Worm (Caenorhabditis elegans): Measurements from ENCODE around the gene klp-11.
A peak's percentile ranks its signal among the peaks of the same experiment; 100 is the strongest.
"Not testable (repeated sequence)": the region's sequence is repeated elsewhere in the genome, so short reads cannot be mapped to it uniquely, and the experiment has no call there.

The klp-11 gene

DNA sequence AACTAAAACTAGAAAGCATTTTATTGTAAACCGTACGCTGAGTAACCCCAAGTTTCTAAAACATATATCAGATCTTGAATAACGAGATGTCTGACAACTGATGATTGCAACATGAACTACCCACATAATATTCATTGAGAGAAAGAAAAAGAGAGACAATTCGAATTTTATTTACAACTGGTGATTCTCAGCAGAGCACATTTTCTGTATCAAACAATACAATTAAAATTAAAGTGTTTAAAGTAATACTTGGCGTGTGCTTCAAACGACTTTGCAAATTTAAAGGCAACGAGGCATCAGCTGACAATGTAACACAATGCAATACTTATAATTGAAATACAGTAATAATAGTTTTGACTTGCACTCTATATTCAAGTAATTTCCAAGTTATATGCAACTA is 26.2 kb upstream of the klp-11 start, which contains the start of gene C33D9.10:
TSS of gene C33D9.10 (minus strand) at position 101 of the 400 bp plus-strand sequence.
- TF ChIP-seq nhr-77 (tag; optimal IDR thresholded peaks at IDR 0.05); duxl-1 (tag; optimal IDR thresholded peaks at IDR 0.05; ENCODE audit: poor library complexity); madf-5 (GFP tag; IDR thresholded peaks at IDR 0.05): not testable (repeated sequence)

DNA sequence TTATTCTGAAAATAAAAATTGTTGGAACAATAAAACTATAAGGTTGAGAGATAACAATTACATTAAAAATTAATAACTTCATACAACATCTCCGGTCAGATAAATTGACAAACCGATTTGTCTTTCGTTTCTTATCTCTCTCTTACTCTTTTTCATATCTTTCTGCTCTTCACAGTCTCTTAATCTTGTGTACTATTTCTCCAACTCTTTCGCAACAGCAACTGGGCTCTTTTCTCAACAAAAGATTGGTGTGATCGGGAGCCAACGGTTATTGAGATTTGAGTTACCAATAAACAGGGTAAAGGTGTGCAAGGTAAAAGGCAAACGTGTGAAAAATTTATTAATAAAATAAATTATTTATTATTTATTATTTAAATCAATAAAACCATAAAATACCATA is 24.8 kb upstream of the klp-11 start, which contains the start of gene C33D9.8:
TSS of gene C33D9.8 (minus strand) at position 99 of the 400 bp plus-strand sequence.
- TF ChIP-seq fkh-10 (GFP tag; optimal IDR thresholded peaks at IDR 0.05) (no peak), daf-16 (GFP tag; optimal IDR thresholded peaks at IDR 0.05) (no peak), daf-16 (tag; optimal IDR thresholded peaks at IDR 0.05) (peak; percentile 24)

DNA sequence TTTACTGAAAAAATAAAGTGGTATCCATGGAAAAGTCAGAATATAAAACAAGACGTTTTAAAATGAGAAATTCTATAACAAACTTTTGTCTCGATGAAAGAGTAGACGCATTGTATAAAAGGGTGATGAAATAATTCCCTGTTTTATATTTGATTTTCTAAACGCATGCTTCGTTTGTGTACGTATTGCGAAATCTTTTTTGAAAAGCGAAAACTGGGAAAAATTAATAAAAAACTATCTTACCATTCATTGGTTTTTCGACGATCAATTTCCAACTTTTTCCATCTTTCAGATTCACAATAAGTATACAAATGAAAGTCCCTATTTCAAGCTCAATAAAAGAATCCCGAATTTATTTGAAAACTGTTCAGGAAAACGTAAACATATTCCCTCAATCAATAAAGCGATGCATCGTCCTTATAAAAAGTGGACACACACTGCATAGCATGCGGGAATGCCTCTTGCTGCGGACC is 23.0 kb upstream of the klp-11 start, which contains the start of gene C33D9.13:
TSS of gene C33D9.13 (minus strand) at position 423 of the 473 bp plus-strand sequence.
- TF ChIP-seq daf-8 (GFP tag; IDR thresholded peaks at IDR 0.05) (no peak), zfp-2 (tag; optimal IDR thresholded peaks at IDR 0.05) (no peak), hlh-30 (tag; optimal IDR thresholded peaks at IDR 0.05; ENCODE audit: insufficient read depth) (no peak), spr-3 (GFP tag; optimal IDR thresholded peaks at IDR 0.05) (no peak), Y48G9A.11 (GFP tag; IDR thresholded peaks at IDR 0.05) (no peak), lin-1 (GFP tag; IDR thresholded peaks at IDR 0.05) (no peak), mxl-3 (GFP tag; optimal IDR thresholded peaks at IDR 0.05) (no peak), nhr-11 (tag; optimal IDR thresholded peaks at IDR 0.05) (no peak)

DNA sequence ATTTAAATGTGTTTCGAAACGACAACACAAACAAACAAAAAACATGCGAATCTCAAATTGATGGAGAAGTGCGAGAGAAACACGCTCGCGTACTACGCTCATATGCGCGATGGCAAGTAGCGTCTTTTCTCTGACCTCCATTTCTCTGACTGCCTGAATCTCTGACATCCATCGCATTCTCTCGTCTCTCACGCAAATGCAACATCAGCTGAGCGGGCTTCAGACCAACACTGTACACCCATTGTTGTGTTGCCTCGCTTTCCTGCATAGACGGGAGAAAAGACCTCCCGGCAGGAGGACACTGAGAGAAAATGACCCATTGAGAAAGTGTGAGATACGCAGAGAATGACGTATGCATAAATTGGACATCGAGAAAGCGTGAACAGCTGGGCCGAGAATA is 20.3 kb upstream of the klp-11 start:
- no peak for TF ChIP-seq Y75B8A.6 (GFP tag; IDR thresholded peaks at IDR 0.05)
- TF ChIP-seq madf-5 (GFP tag; IDR thresholded peaks at IDR 0.05) = no peak
- no peak for TF ChIP-seq ces-1 (GFP tag; optimal IDR thresholded peaks at IDR 0.05)
- TF ChIP-seq nhr-237 (tag; optimal IDR thresholded peaks at IDR 0.05) = no peak
- TF ChIP-seq ceh-28 (tag; optimal IDR thresholded peaks at IDR 0.05) = no peak
- TF ChIP-seq lin-39 (tag; optimal IDR thresholded peaks at IDR 0.05) = no peak
- 0 out of 2 replicates have a peak, but pooled peaks have one; percentile 17 for TF ChIP-seq nhr-41 (GFP tag; IDR thresholded peaks at IDR 0.05)
- TF ChIP-seq mep-1 (tag; optimal IDR thresholded peaks at IDR 0.05) = peak; percentile 75
- no peak for TF ChIP-seq zfp-2 (tag; optimal IDR thresholded peaks at IDR 0.05)
- TF ChIP-seq snpc-4 (tag; optimal IDR thresholded peaks at IDR 0.05) = no peak
- TF ChIP-seq hlh-11 (tag; optimal IDR thresholded peaks at IDR 0.05) = peak; percentile 98
- no peak for TF ChIP-seq zip-11 (GFP tag; IDR thresholded peaks at IDR 0.05)
- no peak for TF ChIP-seq nhr-10 (tag; optimal IDR thresholded peaks at IDR 0.05)
- no peak for TF ChIP-seq daf-8 (GFP tag; IDR thresholded peaks at IDR 0.05)
- TF ChIP-seq nhr-102 (tag; optimal IDR thresholded peaks at IDR 0.05) = no peak
- TF ChIP-seq ztf-11 (tag; optimal IDR thresholded peaks at IDR 0.05) = no peak
- no peak for TF ChIP-seq lin-1 (GFP tag; IDR thresholded peaks at IDR 0.05)
- TF ChIP-seq nhr-11 (tag; optimal IDR thresholded peaks at IDR 0.05) = peak; percentile 55
- no peak for TF ChIP-seq daf-16 (GFP tag; optimal IDR thresholded peaks at IDR 0.05)
- peak; percentile 75 for TF ChIP-seq daf-16 (tag; optimal IDR thresholded peaks at IDR 0.05)
- TF ChIP-seq pqm-1 (tag; optimal IDR thresholded peaks at IDR 0.05) = peak; percentile 42
- no peak for TF ChIP-seq attf-4 (tag; optimal IDR thresholded peaks at IDR 0.05)
- TF ChIP-seq lsy-2 (tag; optimal IDR thresholded peaks at IDR 0.05) = no peak
- peak; percentile 37 for TF ChIP-seq dpl-1 (GFP tag; optimal IDR thresholded peaks at IDR 0.05)
- 0 out of 2 replicates have a peak, but pooled peaks have one; percentile 32 for TF ChIP-seq ceh-20 (GFP tag; IDR thresholded peaks at IDR 0.05)
- no peak for TF ChIP-seq egl-27 (tag; optimal IDR thresholded peaks at IDR 0.05)
- TF ChIP-seq lin-13 (GFP tag; optimal IDR thresholded peaks at IDR 0.05) = no peak
- no peak for TF ChIP-seq daf-12 (tag; optimal IDR thresholded peaks at IDR 0.05)
- no peak for TF ChIP-seq T20F7.1 (GFP tag; optimal IDR thresholded peaks at IDR 0.05)
- TF ChIP-seq saeg-2 (GFP tag; IDR thresholded peaks at IDR 0.05) = no peak
- TF ChIP-seq php-3 (GFP tag; IDR thresholded peaks at IDR 0.05) = no peak
- no peak for TF ChIP-seq F44E2.7 (GFP tag; IDR thresholded peaks at IDR 0.05)
- TF ChIP-seq lin-38 (GFP tag; IDR thresholded peaks at IDR 0.05) = no peak
- no peak for TF ChIP-seq lin-15B (tag; optimal IDR thresholded peaks at IDR 0.05)
- TF ChIP-seq T26A8.4 (GFP tag; IDR thresholded peaks at IDR 0.05) = no peak
- peak; percentile 78 for TF ChIP-seq nhr-25 (tag; optimal IDR thresholded peaks at IDR 0.05; ENCODE audit: borderline replicate concordance, insufficient read depth)
- TF ChIP-seq unc-39 (tag; optimal IDR thresholded peaks at IDR 0.05) = no peak
- no peak for TF ChIP-seq mxl-3 (GFP tag; optimal IDR thresholded peaks at IDR 0.05)
- TF ChIP-seq nhr-48 (tag; optimal IDR thresholded peaks at IDR 0.05) = peak; percentile 60

Data from whole organism, L4 larva.